Fruit fly (Drosophila melanogaster): ENCODE measurements around the gene Epg5.

Epg5 gene

DNA sequence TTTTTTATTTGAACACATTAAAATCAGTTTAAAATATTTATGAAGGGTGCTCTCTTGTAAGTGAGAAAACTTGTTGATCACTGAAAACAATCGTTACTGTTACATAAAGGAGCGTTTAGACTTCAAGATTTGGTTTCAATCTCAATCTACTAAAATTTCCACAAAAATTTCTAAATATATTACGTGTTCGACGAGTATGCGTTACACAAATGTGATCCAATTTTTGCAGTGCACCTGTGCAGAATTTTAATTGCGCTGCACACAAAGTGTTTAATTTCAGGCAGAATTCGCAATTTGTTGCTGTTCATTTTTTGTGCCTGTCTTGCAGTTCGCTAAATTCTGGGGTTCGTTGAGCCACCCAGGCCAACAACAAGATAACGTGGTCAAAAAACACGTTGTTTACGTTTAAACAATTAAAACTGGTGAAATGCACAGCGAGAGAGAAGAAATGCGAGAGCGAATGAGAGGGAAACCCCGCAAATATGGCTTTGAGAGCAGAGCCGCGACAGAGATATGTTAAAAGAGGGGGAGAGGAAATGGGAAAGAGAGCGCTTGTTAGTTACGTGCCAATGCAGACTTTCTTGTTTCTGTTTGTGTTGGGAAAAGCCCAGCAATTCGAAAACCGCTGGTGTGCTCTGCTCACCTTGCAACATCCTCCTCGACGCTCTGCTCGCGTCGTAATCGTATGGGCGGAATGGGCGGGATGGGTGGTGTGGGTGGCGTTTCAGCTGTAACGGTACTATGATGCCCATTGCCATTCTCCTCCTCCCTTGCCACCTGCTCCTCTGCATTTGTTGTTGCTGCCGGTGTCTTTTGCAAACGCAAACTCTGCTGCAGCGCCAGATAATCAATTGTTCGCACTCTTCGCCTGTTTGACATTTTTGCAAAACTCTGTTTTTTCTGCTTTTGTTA is 16.1 kb downstream of the Epg5 start (continued):
- TF ChIP-seq cyc (GFP tag; optimal IDR thresholded peaks at IDR 0.05): peak; percentile 66
- peak; percentile 62 for TF ChIP-seq pdm3 (GFP tag; optimal IDR thresholded peaks at IDR 0.05)
- TF ChIP-seq Eip93F (GFP tag; optimal IDR thresholded peaks at IDR 0.05): peak; percentile 30
- TF ChIP-seq CG16779 (tag; optimal IDR thresholded peaks at IDR 0.05): peak; percentile 1
- peak; percentile 79 for TF ChIP-seq topi (GFP tag; optimal IDR thresholded peaks at IDR 0.05)
- peak; percentile 65 for TF ChIP-seq esn (GFP tag; optimal IDR thresholded peaks at IDR 0.05)
- no peak for TF ChIP-seq CG8319 (GFP tag; optimal IDR thresholded peaks at IDR 0.05)
- peak; percentile 45 for TF ChIP-seq Ets21C (GFP tag; optimal IDR thresholded peaks at IDR 0.05)
- TF ChIP-seq eg (GFP tag; IDR thresholded peaks at IDR 0.05): peak; percentile 46; the same call in 1 of the 3 replicates
- peak; percentile 67 for TF ChIP-seq CG31627 (GFP tag; optimal IDR thresholded peaks at IDR 0.05)
- no peak for TF ChIP-seq salr (GFP tag; optimal IDR thresholded peaks at IDR 0.05)
- TF ChIP-seq CG9139 (GFP tag; optimal IDR thresholded peaks at IDR 0.05): no peak
- TF ChIP-seq CG1621 (tag; optimal IDR thresholded peaks at IDR 0.05): no peak
- TF ChIP-seq ss (GFP tag; optimal IDR thresholded peaks at IDR 0.05): no peak
- TF ChIP-seq dac (GFP tag; optimal IDR thresholded peaks at IDR 0.05): no peak
- TF ChIP-seq CG15336 (GFP tag; IDR thresholded peaks at IDR 0.05): peak; percentile 64
- no peak for TF ChIP-seq Ets96B (tag; optimal IDR thresholded peaks at IDR 0.05)
- TF ChIP-seq CG3919 (GFP tag; optimal IDR thresholded peaks at IDR 0.05): peak; percentile 52
- no peak for TF ChIP-seq CG11762 (GFP tag; optimal IDR thresholded peaks at IDR 0.05; ENCODE audit: insufficient read depth)
- TF ChIP-seq Hr38 (GFP tag; optimal IDR thresholded peaks at IDR 0.05): no peak
- TF ChIP-seq Eip78C (GFP tag): peak; percentile 75
- TF ChIP-seq net (GFP tag; optimal IDR thresholded peaks at IDR 0.05): no peak
- peak; percentile 46 for TF ChIP-seq acj6 (GFP tag; optimal IDR thresholded peaks at IDR 0.05)

DNA sequence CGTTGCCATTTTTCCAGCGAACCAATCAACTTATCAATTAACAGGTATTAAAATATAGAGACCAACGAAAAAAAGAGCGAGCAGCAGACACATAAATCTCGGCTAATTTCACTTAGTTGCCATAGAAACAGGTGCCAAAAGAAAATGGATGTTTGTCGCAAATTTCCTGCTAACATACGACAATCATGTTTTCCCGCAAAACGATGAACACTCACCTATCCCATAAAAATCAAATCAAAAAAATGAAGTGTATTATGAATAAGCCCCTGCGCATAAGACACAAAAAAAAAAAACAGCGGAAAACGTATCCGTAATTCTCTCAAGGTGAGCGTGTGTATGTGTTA is 16.9 kb downstream of the Epg5 start:
- peak; percentile 18 for TF ChIP-seq svp (GFP tag)
- peak; percentile 59 for TF ChIP-seq Eip78C (GFP tag)
- no peak for TF ChIP-seq Lpt (GFP tag; optimal IDR thresholded peaks at IDR 0.05)

DNA sequence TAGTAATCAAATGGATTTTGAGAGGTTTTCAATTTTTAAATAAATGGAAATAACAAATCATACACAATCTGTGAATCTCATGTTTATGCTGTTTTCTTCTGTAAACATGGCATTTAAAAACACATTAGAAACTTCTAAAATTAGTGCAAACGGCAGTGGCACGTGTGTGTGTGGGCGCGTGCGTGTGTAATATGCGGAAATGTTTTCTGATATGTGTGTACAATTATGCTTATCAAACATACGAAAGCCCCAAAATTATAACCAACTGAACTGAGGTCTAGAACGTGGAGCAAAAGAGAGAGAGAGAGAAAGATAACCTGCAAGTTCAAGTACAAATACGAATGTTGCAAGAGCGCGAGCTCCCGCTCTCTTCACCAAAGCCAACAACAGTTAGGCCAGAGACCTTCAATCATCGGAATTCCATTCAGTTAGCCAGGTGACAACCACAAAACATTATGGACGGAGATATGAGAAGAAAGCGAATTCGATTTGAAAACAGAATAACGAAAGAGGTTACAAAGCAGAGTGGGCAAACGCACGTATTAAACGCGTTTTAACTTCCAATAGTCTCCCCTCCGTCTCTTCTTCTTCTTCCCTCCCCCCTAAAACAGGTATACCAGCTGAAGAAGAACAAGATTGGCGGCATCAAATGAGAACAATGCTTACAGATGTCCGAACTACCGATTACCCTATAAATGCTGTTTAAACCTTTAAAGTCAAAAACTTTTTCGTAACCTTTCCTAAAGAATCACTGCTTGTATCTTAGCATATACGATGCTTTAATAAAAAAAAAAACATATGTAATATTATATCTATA is 17.4 kb downstream of the Epg5 start:
- TF ChIP-seq cyc (GFP tag; optimal IDR thresholded peaks at IDR 0.05): peak; percentile 95
- TF ChIP-seq CG3919 (GFP tag; optimal IDR thresholded peaks at IDR 0.05): peak; percentile 95
- TF ChIP-seq CG11902 (GFP tag; optimal IDR thresholded peaks at IDR 0.05): peak; percentile 85
- peak; percentile 87 for TF ChIP-seq Ets21C (GFP tag; optimal IDR thresholded peaks at IDR 0.05)
- peak; percentile 95 for TF ChIP-seq Smox (GFP tag; optimal IDR thresholded peaks at IDR 0.05)
- peak; percentile 95 for TF ChIP-seq Eip93F (GFP tag; optimal IDR thresholded peaks at IDR 0.05)
- peak; percentile 83 for TF ChIP-seq CG6808 (GFP tag; optimal IDR thresholded peaks at IDR 0.05)
- TF ChIP-seq CG6276 (GFP tag; optimal IDR thresholded peaks at IDR 0.05): peak; percentile 87
- peak; percentile 81 for TF ChIP-seq fd59A (GFP tag; optimal IDR thresholded peaks at IDR 0.05)
- peak; percentile 80 for TF ChIP-seq spab (GFP tag; optimal IDR thresholded peaks at IDR 0.05)
- peak; percentile 98 for TF ChIP-seq Eip78C (GFP tag)
- TF ChIP-seq CG10669 (GFP tag; optimal IDR thresholded peaks at IDR 0.05): peak; percentile 87
- TF ChIP-seq pdm3 (GFP tag; optimal IDR thresholded peaks at IDR 0.05): peak; percentile 90
- TF ChIP-seq CG31627 (GFP tag; optimal IDR thresholded peaks at IDR 0.05): peak; percentile 94
- peak; percentile 93 for TF ChIP-seq CG8119 (GFP tag; IDR thresholded peaks at IDR 0.05)
- TF ChIP-seq net (GFP tag; optimal IDR thresholded peaks at IDR 0.05): peak; percentile 88
- peak; percentile 56 for TF ChIP-seq fkh (GFP tag; optimal IDR thresholded peaks at IDR 0.05)
- TF ChIP-seq CG1621 (tag; optimal IDR thresholded peaks at IDR 0.05): peak; percentile 79
- TF ChIP-seq Sox14 (GFP tag; optimal IDR thresholded peaks at IDR 0.05): peak; percentile 92
- TF ChIP-seq Hr38 (GFP tag; optimal IDR thresholded peaks at IDR 0.05): no peak
- peak; percentile 95 for TF ChIP-seq topi (GFP tag; optimal IDR thresholded peaks at IDR 0.05)
- TF ChIP-seq CG6163 (GFP tag; IDR thresholded peaks at IDR 0.05): peak; percentile 96
- TF ChIP-seq acj6 (GFP tag; optimal IDR thresholded peaks at IDR 0.05): peak; percentile 93
- TF ChIP-seq eg (GFP tag; IDR thresholded peaks at IDR 0.05): peak; percentile 95
- TF ChIP-seq CG8632 (GFP tag; optimal IDR thresholded peaks at IDR 0.05): peak; percentile 89
- TF ChIP-seq Gug (GFP tag; IDR thresholded peaks at IDR 0.05): peak; percentile 87
- peak; percentile 94 for TF ChIP-seq CG34406 (GFP tag; optimal IDR thresholded peaks at IDR 0.05)
- TF ChIP-seq Sox102F (GFP tag; optimal IDR thresholded peaks at IDR 0.05): peak; percentile 96
- peak; percentile 54 for TF ChIP-seq CG9139 (GFP tag; optimal IDR thresholded peaks at IDR 0.05)
- peak; percentile 84 for TF ChIP-seq Blimp-1 (GFP tag; optimal IDR thresholded peaks at IDR 0.05)
- peak; percentile 94 for TF ChIP-seq CG32006 (GFP tag; optimal IDR thresholded peaks at IDR 0.05)
